Fruit fly (Drosophila melanogaster) whole organism, embryonic: ENCODE data around the gene CG15418.

Experiments
- Antp ChIP-seq: fragments of 200-800 bp; sonication (Bioruptor generic); optimal IDR thresholded peaks from 3 replicates; lab custom pipeline; 2016; ENCODE audit warnings: missing biosample characterization, missing genetic modification characterization
- Atf6 ChIP-seq: fragments of 200-800 bp; sonication (Bioruptor generic); IDR thresholded peaks from 2 replicates; pipeline ENCODE4 v1.3.6; 2022; ENCODE audit warnings: missing biosample characterization, missing genetic modification characterization
- B-H2 ChIP-seq: fragments of 200-800 bp; sonication (Bioruptor generic); optimal IDR thresholded peaks from 2 replicates; lab custom pipeline; 2018; ENCODE audit warnings: missing biosample characterization, mild to moderate bottlenecking, missing genetic modification characterization
- Bdp1 ChIP-seq: fragments of 200-800 bp; sonication (Bioruptor generic); optimal IDR thresholded peaks from 3 replicates; lab custom pipeline; 2016; ENCODE audit warnings: missing biosample characterization, missing genetic modification characterization
- C15 ChIP-seq: fragments of 200-800 bp; sonication (Bioruptor generic); IDR thresholded peaks from 3 replicates; pipeline ENCODE4 v1.3.6; 2022; ENCODE audit warnings: missing biosample characterization, missing genetic modification characterization
- CG1024 ChIP-seq: fragments of 200-800 bp; sonication (Bioruptor generic); IDR thresholded peaks from 2 replicates; pipeline ENCODE4 v1.3.6; 2022; ENCODE audit warnings: missing biosample characterization, missing genetic modification characterization
- CG11093 ChIP-seq: fragments of 200-800 bp; sonication (Bioruptor generic); IDR thresholded peaks from 3 replicates; pipeline ENCODE4 v1.3.6; 2022; ENCODE audit warnings: missing biosample characterization, missing genetic modification characterization
- CG11398 ChIP-seq: fragments of 200-800 bp; sonication (Bioruptor generic); optimal IDR thresholded peaks from 2 replicates; lab custom pipeline; 2016; ENCODE audit warnings: missing biosample characterization, missing genetic modification characterization
- CG11723 ChIP-seq: fragments of 200-800 bp; sonication (Bioruptor generic); optimal IDR thresholded peaks from 2 replicates; lab custom pipeline; 2017; ENCODE audit warnings: missing biosample characterization, mild to moderate bottlenecking, missing genetic modification characterization
- CG14050 ChIP-seq: fragments of 200-800 bp; sonication (Bioruptor generic); IDR thresholded peaks from 3 replicates; pipeline ENCODE4 v1.3.6; 2022; ENCODE audit warnings: missing biosample characterization, missing genetic modification characterization
- CG16779 ChIP-seq: fragments of 200-800 bp; sonication (Bioruptor generic); IDR thresholded peaks from 2 replicates; pipeline ENCODE4 v1.3.6; 2022; ENCODE audit warnings: missing biosample characterization, missing genetic modification characterization
- CG16815 ChIP-seq: fragments of 200-800 bp; sonication (Bioruptor generic); optimal IDR thresholded peaks from 3 replicates; lab custom pipeline; 2017; ENCODE audit warnings: missing biosample characterization, mild to moderate bottlenecking, missing genetic modification characterization
- CG17186 ChIP-seq: fragments of 200-800 bp; sonication (Bioruptor generic); optimal IDR thresholded peaks from 3 replicates; lab custom pipeline; 2017; ENCODE audit warnings: missing biosample characterization, missing genetic modification reagents, missing genetic modification characterization
- CG17385 ChIP-seq: fragments of 200-800 bp; sonication (Bioruptor generic); optimal IDR thresholded peaks from 3 replicates; lab custom pipeline; 2018; ENCODE audit warnings: missing biosample characterization, mild to moderate bottlenecking, missing genetic modification characterization
- CG17612 ChIP-seq: fragments of 200-800 bp; sonication (Bioruptor generic); IDR thresholded peaks from 2 replicates; pipeline ENCODE4 v1.3.6; 2022; ENCODE audit warnings: missing biosample characterization, missing genetic modification characterization
- CG18619 ChIP-seq: fragments of 200-800 bp; sonication (Bioruptor generic); optimal IDR thresholded peaks from 3 replicates; lab custom pipeline; 2017; ENCODE audit warnings: missing biosample characterization, mild to moderate bottlenecking, missing genetic modification characterization
- CG2120 ChIP-seq: fragments of 200-800 bp; sonication (Bioruptor generic); optimal IDR thresholded peaks from 3 replicates; lab custom pipeline; 2016; ENCODE audit warnings: missing biosample characterization, missing genetic modification characterization
- CG30431 ChIP-seq: fragments of 200-800 bp; sonication (Bioruptor generic); optimal IDR thresholded peaks from 2 replicates; lab custom pipeline; 2017; ENCODE audit warnings: missing biosample characterization, missing genetic modification characterization
- CG31365 ChIP-seq: fragments of 200-800 bp; sonication (Bioruptor generic); optimal IDR thresholded peaks from 2 replicates; lab custom pipeline; 2018; ENCODE audit warnings: missing biosample characterization, mild to moderate bottlenecking, missing genetic modification characterization
- CG3838 ChIP-seq: fragments of 200-800 bp; sonication (Bioruptor generic); optimal IDR thresholded peaks from 3 replicates; lab custom pipeline; 2016; ENCODE audit warnings: missing biosample characterization, missing genetic modification characterization
- CG4360 ChIP-seq: fragments of 200-800 bp; sonication (Bioruptor generic); IDR thresholded peaks from 2 replicates; pipeline ENCODE4 v1.3.6; 2022; ENCODE audit warnings: missing biosample characterization, missing genetic modification characterization
- CG43689 ChIP-seq: fragments of 200-800 bp; sonication (Bioruptor generic); IDR thresholded peaks from 2 replicates; pipeline ENCODE4 v1.3.6; 2022; ENCODE audit warnings: missing biosample characterization, missing genetic modification characterization
- CG5180 ChIP-seq: fragments of 200-800 bp; sonication (Bioruptor generic); optimal IDR thresholded peaks from 3 replicates; lab custom pipeline; 2017; ENCODE audit warnings: missing biosample characterization, missing genetic modification characterization, mild to moderate bottlenecking, moderate library complexity, missing genetic modification reagents
- CG5245 ChIP-seq: fragments of 200-800 bp; sonication (Bioruptor generic); optimal IDR thresholded peaks from 3 replicates; lab custom pipeline; 2016; ENCODE audit warnings: missing biosample characterization, missing genetic modification characterization
- CG6175 ChIP-seq: fragments of 200-800 bp; sonication (Bioruptor generic); IDR thresholded peaks from 3 replicates; pipeline ENCODE4 v1.3.6; 2022; ENCODE audit warnings: missing biosample characterization, missing genetic modification characterization
- CG6854 ChIP-seq: fragments of 200-800 bp; sonication (Bioruptor generic); optimal IDR thresholded peaks from 3 replicates; lab custom pipeline; 2017; ENCODE audit warnings: missing biosample characterization, mild to moderate bottlenecking, missing genetic modification characterization
- CG7839 ChIP-seq: fragments of 200-800 bp; sonication (Bioruptor generic); optimal IDR thresholded peaks from 3 replicates; lab custom pipeline; 2018; ENCODE audit warnings: missing biosample characterization, mild to moderate bottlenecking, missing genetic modification characterization, moderate library complexity
- CG9876 ChIP-seq: fragments of 200-800 bp; sonication (Bioruptor generic); optimal IDR thresholded peaks from 2 replicates; lab custom pipeline; 2016; ENCODE audit warnings: missing biosample characterization, missing genetic modification characterization
- CrebB ChIP-seq: fragments of 200-800 bp; sonication (Bioruptor generic); optimal IDR thresholded peaks from 3 replicates; lab custom pipeline; 2018; ENCODE audit warnings: missing biosample characterization, mild to moderate bottlenecking, missing genetic modification characterization
- Dip2 ChIP-seq: fragments of 200-800 bp; sonication (Bioruptor generic); IDR thresholded peaks from 2 replicates; pipeline ENCODE4 v1.3.6; 2022; ENCODE audit warnings: missing biosample characterization, missing genetic modification characterization
- Dip3 ChIP-seq: fragments of 200-800 bp; sonication (Bioruptor generic); optimal IDR thresholded peaks from 3 replicates; lab custom pipeline; 2016; ENCODE audit warnings: missing biosample characterization, missing genetic modification characterization
- Dll ChIP-seq: fragments of 200-800 bp; sonication (Bioruptor generic); IDR thresholded peaks from 4 replicates; pipeline ENCODE4 v1.3.6; 2022; ENCODE audit warnings: missing biosample characterization, missing genetic modification characterization; ENCODE audit not compliant: partially characterized antibody
- Max ChIP-seq: fragments of 200-800 bp; sonication (Bioruptor generic); optimal IDR thresholded peaks from 2 replicates; lab custom pipeline; 2016; ENCODE audit warnings: missing biosample characterization, mild to moderate bottlenecking, missing genetic modification characterization
- Myb ChIP-seq: fragments of 200-800 bp; sonication (Bioruptor generic); optimal IDR thresholded peaks from 2 replicates; lab custom pipeline; 2016; ENCODE audit warnings: missing biosample characterization, missing genetic modification characterization
- Oli ChIP-seq: fragments of 200-800 bp; sonication (Bioruptor generic); optimal IDR thresholded peaks from 2 replicates; lab custom pipeline; 2018; ENCODE audit warnings: missing biosample characterization, mild to moderate bottlenecking, missing genetic modification characterization, moderate library complexity
- al ChIP-seq: fragments of 200-800 bp; sonication (Bioruptor generic); IDR thresholded peaks from 2 replicates; pipeline ENCODE4 v1.3.6; 2022; ENCODE audit warnings: missing biosample characterization, missing genetic modification characterization
- chm ChIP-seq: fragments of 200-800 bp; sonication (Bioruptor generic); IDR thresholded peaks from 2 replicates; pipeline ENCODE4 v1.3.6; 2022; ENCODE audit warnings: missing biosample characterization, missing genetic modification characterization
- croc ChIP-seq: fragments of 200-800 bp; sonication (Bioruptor generic); conservative IDR thresholded peaks from 3 replicates; pipeline ENCODE4 v1.3.6; 2022; ENCODE audit warnings: missing biosample characterization, missing genetic modification characterization
- eyg ChIP-seq: fragments of 200-800 bp; sonication (Bioruptor generic); optimal IDR thresholded peaks from 3 replicates; lab custom pipeline; 2016; ENCODE audit warnings: missing biosample characterization, missing genetic modification characterization
- fd96Cb ChIP-seq: fragments of 200-800 bp; sonication (Bioruptor generic); optimal IDR thresholded peaks from 2 replicates; lab custom pipeline; 2018; ENCODE audit warnings: missing biosample characterization, mild to moderate bottlenecking, missing genetic modification characterization, moderate library complexity
- gcm ChIP-seq: fragments of 200-800 bp; sonication (Bioruptor generic); optimal IDR thresholded peaks from 2 replicates; lab custom pipeline; 2019; ENCODE audit warnings: missing biosample characterization, mild to moderate bottlenecking, missing genetic modification characterization, moderate library complexity
- grau ChIP-seq: fragments of 200-800 bp; optimal IDR thresholded peaks from 3 replicates; lab custom pipeline; 2019; ENCODE audit warnings: missing biosample characterization, mild to moderate bottlenecking, missing genetic modification characterization, moderate library complexity
- h ChIP-seq: fragments of >200 bp; optimal IDR thresholded peaks from 2 replicates; lab custom pipeline; 2017
- inv ChIP-seq: fragments of 200-800 bp; sonication (Bioruptor generic); IDR thresholded peaks from 2 replicates; pipeline ENCODE4 v1.3.6; 2022; ENCODE audit warnings: missing biosample characterization, missing genetic modification characterization; ENCODE audit not compliant: partially characterized antibody
- pita ChIP-seq: fragments of 200-800 bp; sonication (Bioruptor generic); optimal IDR thresholded peaks from 2 replicates; lab custom pipeline; 2017; ENCODE audit warnings: missing biosample characterization, mild to moderate bottlenecking, missing genetic modification characterization
- repo ChIP-seq: fragments of 200-800 bp; sonication (Bioruptor generic); optimal IDR thresholded peaks from 2 replicates; lab custom pipeline; 2016; ENCODE audit warnings: missing biosample characterization, missing genetic modification characterization
- sqz ChIP-seq: fragments of 200-800 bp; sonication (Bioruptor generic); optimal IDR thresholded peaks from 3 replicates; lab custom pipeline; 2018; ENCODE audit warnings: missing biosample characterization, mild to moderate bottlenecking, missing genetic modification characterization
- tna ChIP-seq: fragments of 200-800 bp; sonication (Bioruptor generic); IDR thresholded peaks from 2 replicates; pipeline ENCODE4 v1.3.6; 2022; ENCODE audit warnings: missing biosample characterization, missing genetic modification characterization; ENCODE audit not compliant: partially characterized antibody
- toy ChIP-seq: fragments of 200-800 bp; sonication (Bioruptor generic); IDR thresholded peaks from 2 replicates; pipeline ENCODE4 v1.3.6; 2022; ENCODE audit warnings: missing biosample characterization, missing genetic modification characterization
- trem ChIP-seq: fragments of 200-800 bp; optimal IDR thresholded peaks from 3 replicates; lab custom pipeline; 2019; ENCODE audit warnings: missing biosample characterization, mild to moderate bottlenecking, missing genetic modification characterization, moderate library complexity
- wek ChIP-seq: fragments of 200-800 bp; sonication (Bioruptor generic); optimal IDR thresholded peaks from 3 replicates; lab custom pipeline; 2018; ENCODE audit warnings: missing biosample characterization, mild to moderate bottlenecking, missing genetic modification characterization, moderate library complexity
- wor ChIP-seq: fragments of 200-800 bp; sonication (Bioruptor generic); IDR thresholded peaks from 2 replicates; pipeline ENCODE4 v1.3.6; 2022; ENCODE audit warnings: missing biosample characterization, missing genetic modification characterization

CG15418 gene

dm6 chr2L:3573907-3574306, 47.6 kb downstream of the CG15418 start (continued):
- TF ChIP-seq h (no peak), CG4360 (GFP tag; lab: Robert Waterston, UW) (peak; percentile 64; the same call in 1 of the 2 replicates), eyg (GFP tag; lab: Kevin White, UChicago) (peak; percentile 22), Oli (tag; lab: Kevin White, UChicago) (peak; percentile 84), CG17186 (GFP tag; lab: Kevin White, UChicago) (peak; percentile 35), CG9876 (peak; percentile 41), gcm (GFP tag; lab: Kevin White, UChicago) (peak; percentile 62), CG14050 (GFP tag; lab: Robert Waterston, UW) (peak; percentile 66), CG5180 (GFP tag; lab: Kevin White, UChicago) (peak; percentile 6), CG6854 (no peak), Dip3 (no peak), CG18619 (GFP tag; lab: Kevin White, UChicago) (peak; percentile 43), pita (GFP tag; lab: Kevin White, UChicago) (no peak), CG5245 (GFP tag; lab: Kevin White, UChicago) (peak; percentile 77), CG11398 (GFP tag; lab: Kevin White, UChicago) (peak; percentile 47), CG16815 (GFP tag; lab: Kevin White, UChicago) (peak; percentile 66), croc (peak; percentile 89), wek (GFP tag; lab: Kevin White, UChicago) (peak; percentile 54), CG1024 (GFP tag; lab: Robert Waterston, UW) (peak; percentile 75), CG43689 (0 out of 2 replicates have a peak, but pooled peaks have one; percentile 20), CG3838 (no peak), C15 (peak; percentile 22; the same call in 1 of the 3 replicates), CG11093 (GFP tag; lab: Robert Waterston, UW) (peak; percentile 68; the same call in 1 of the 3 replicates), toy (GFP tag; lab: Robert Waterston, UW) (peak; percentile 55; the same call in 1 of the 2 replicates), sqz (GFP tag; lab: Kevin White, UChicago) (peak; percentile 35), CG7839 (peak; percentile 85), CG31365 (tag; lab: Kevin White, UChicago) (peak; percentile 18), CG17385 (GFP tag; lab: Kevin White, UChicago) (peak; percentile 71), Bdp1 (peak; percentile 57), repo (peak; percentile 63), CG11723 (GFP tag; lab: Kevin White, UChicago) (peak; percentile 49), Atf6 (GFP tag; lab: Robert Waterston, UW) (no peak), chm (GFP tag; lab: Robert Waterston, UW) (peak; percentile 95), trem (tag; lab: Kevin White, UChicago) (peak; percentile 65), wor (peak; percentile 66), grau (tag; lab: Kevin White, UChicago) (peak; percentile 76), Dll (no peak), tna (GFP tag; lab: Robert Waterston, UW) (no peak), Max (peak; percentile 59), Dip2 (peak; percentile 33; the same call in 1 of the 2 replicates), CG30431 (GFP tag; lab: Kevin White, UChicago) (peak; percentile 78), CG17612 (no peak; the same call in 1 of the 2 replicates), CG2120 (GFP tag; lab: Kevin White, UChicago) (no peak), CG6175 (GFP tag; lab: Robert Waterston, UW) (0 out of 3 replicates have a peak, but pooled peaks have one; percentile 38), inv (GFP tag; lab: Robert Waterston, UW) (no peak), fd96Cb (tag; lab: Kevin White, UChicago) (peak; percentile 87), Myb (GFP tag; lab: Kevin White, UChicago) (peak; percentile 19), Antp (GFP tag; lab: Kevin White, UChicago) (peak; percentile 76), CG16779 (GFP tag; lab: Robert Waterston, UW) (no peak), al (GFP tag; lab: Robert Waterston, UW) (no peak), CrebB (tag; lab: Kevin White, UChicago) (peak; percentile 54), B-H2 (GFP tag; lab: Kevin White, UChicago) (no peak)
